Worm (Caenorhabditis elegans) whole organism, late embryonic: ENCODE data around the gene F49C5.12.

Experiments
- ama-1 ChIP-seq: fragments of 150-350 bp; optimal IDR thresholded peaks from 2 replicates; lab custom pipeline; 2014
- lin-11 ChIP-seq: fragments of 200-800 bp; sonication (Bioruptor generic); optimal IDR thresholded peaks from 2 replicates; lab custom pipeline; 2018; ENCODE audit warnings: mild to moderate bottlenecking, missing genetic modification characterization, missing compliant biosample characterization
- unc-42 ChIP-seq: sonication (generic microtip); optimal IDR thresholded peaks from 2 replicates; lab custom pipeline; 2016; ENCODE audit warnings: missing genotype, missing genetic modification characterization, missing compliant biosample characterization
- unc-86 ChIP-seq: sonication (generic microtip); optimal IDR thresholded peaks from 2 replicates; lab custom pipeline; 2016; ENCODE audit warnings: missing genetic modification characterization, missing compliant biosample characterization

- TF ChIP-seq unc-86 (tag; lab: Kevin White, UChicago) (no peak), unc-42 (tag; lab: Kevin White, UChicago) (no peak), ama-1 (lab: Kevin White, UChicago) (no peak), lin-11 (tag; lab: Kevin White, UChicago) (no peak)
Measured at ce11 chrII:12574668-12575067, 14.6 kb upstream of the F49C5.12 start, which contains the start of gene Y38E10A.3.
